Worm (Caenorhabditis elegans) whole organism, midembryonic: ENCODE results near the gene bus-8A.

Experiments used
- T22C8.4 ChIP-seq: fragments of 200-800 bp; sonication (Bioruptor generic); IDR thresholded peaks from 2 replicates; pipeline ENCODE4 v1.3.6; 2022; ENCODE audit warnings: missing genetic modification characterization, missing compliant biosample characterization
- flt-1 ChIP-seq: fragments of 200-800 bp; sonication (Bioruptor generic); IDR thresholded peaks from 2 replicates; pipeline ENCODE4 v1.3.6; 2022; ENCODE audit warnings: missing genetic modification characterization, missing compliant biosample characterization
- ref-1 ChIP-seq: fragments of 200-800 bp; sonication (Bioruptor generic); conservative IDR thresholded peaks from 2 replicates; pipeline ENCODE4 v1.3.6; 2022; ENCODE audit warnings: missing genetic modification reagents, missing genetic modification characterization, missing compliant biosample characterization
- tab-1 ChIP-seq: fragments of 200-800 bp; sonication (Bioruptor generic); IDR thresholded peaks from 2 replicates; pipeline ENCODE4 v1.3.6; 2022; ENCODE audit warnings: missing genetic modification characterization, missing compliant biosample characterization
- ztf-23 ChIP-seq: fragments of 200-800 bp; sonication (Bioruptor generic); IDR thresholded peaks from 2 replicates; pipeline ENCODE4 v1.3.6; 2022; ENCODE audit warnings: missing genetic modification reagents, missing genetic modification characterization, missing compliant biosample characterization
- ztf-29 ChIP-seq: fragments of 200-800 bp; sonication (Bioruptor generic); IDR thresholded peaks from 2 replicates; pipeline ENCODE4 v1.3.6; 2022; ENCODE audit warnings: missing genetic modification reagents, missing genetic modification characterization, missing compliant biosample characterization

- TF ChIP-seq flt-1 (GFP tag; lab: Robert Waterston, UW), result no peak
- TF ChIP-seq T22C8.4, result no peak
- TF ChIP-seq tab-1 (GFP tag; lab: Robert Waterston, UW), result no peak
- TF ChIP-seq ref-1 (GFP tag; lab: Robert Waterston, UW), result no peak
- no peak for TF ChIP-seq ztf-23 (GFP tag; lab: Robert Waterston, UW)
- no peak for TF ChIP-seq ztf-29 (GFP tag; lab: Robert Waterston, UW)
Observed at ce11 chrX:5512227-5512626, 19.5 kb downstream of the bus-8A start, which contains the start of gene T23F2.3.
